Worm (Caenorhabditis elegans): ENCODE data around the gene fbxa-174.

fbxa-174 gene

DNA sequence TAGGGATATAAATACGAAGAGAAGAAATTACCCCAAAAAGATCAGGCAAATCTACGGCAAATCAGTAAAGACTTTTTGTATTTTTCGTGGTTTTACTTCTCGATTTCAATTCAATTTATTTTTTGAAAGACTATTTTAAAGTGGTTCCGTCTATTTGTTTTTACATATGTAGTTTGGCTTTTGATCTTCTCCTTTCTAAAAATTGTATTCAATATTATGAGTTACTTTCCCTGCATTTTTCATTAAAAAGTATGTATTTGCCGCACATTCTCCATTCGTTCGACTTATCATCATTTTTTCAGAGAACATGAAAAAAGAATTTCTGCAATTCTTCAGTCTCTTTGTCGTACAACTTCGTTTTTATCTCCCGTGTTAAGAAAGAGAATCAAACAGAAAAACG lies 8.6 kb upstream of the fbxa-174 start, which contains the start of gene C38D9.2:
TSS of gene C38D9.2 (plus strand) at position 301 of the 400 bp plus-strand sequence.
- no peak for TF ChIP-seq ztf-11 (tag; optimal IDR thresholded peaks at IDR 0.05)
- TF ChIP-seq jun-1 (tag; optimal IDR thresholded peaks at IDR 0.05), result no peak
- no peak for TF ChIP-seq nhr-77 (tag; optimal IDR thresholded peaks at IDR 0.05)
- no peak for TF ChIP-seq tbx-2 (tag; optimal IDR thresholded peaks at IDR 0.05)
- no peak for TF ChIP-seq ceh-82 (tag; optimal IDR thresholded peaks at IDR 0.05)
- no peak for TF ChIP-seq skn-1 (tag; optimal IDR thresholded peaks at IDR 0.05)
- TF ChIP-seq aly-2 (tag; optimal IDR thresholded peaks at IDR 0.05), result no peak
- TF ChIP-seq mdl-1 (tag; optimal IDR thresholded peaks at IDR 0.05), result no peak
- no peak for TF ChIP-seq sea-2 (GFP tag; optimal IDR thresholded peaks at IDR 0.05)
- TF ChIP-seq lsy-12 (tag; optimal IDR thresholded peaks at IDR 0.05), result no peak
- no peak for TF ChIP-seq lin-39 (tag; optimal IDR thresholded peaks at IDR 0.05)

DNA sequence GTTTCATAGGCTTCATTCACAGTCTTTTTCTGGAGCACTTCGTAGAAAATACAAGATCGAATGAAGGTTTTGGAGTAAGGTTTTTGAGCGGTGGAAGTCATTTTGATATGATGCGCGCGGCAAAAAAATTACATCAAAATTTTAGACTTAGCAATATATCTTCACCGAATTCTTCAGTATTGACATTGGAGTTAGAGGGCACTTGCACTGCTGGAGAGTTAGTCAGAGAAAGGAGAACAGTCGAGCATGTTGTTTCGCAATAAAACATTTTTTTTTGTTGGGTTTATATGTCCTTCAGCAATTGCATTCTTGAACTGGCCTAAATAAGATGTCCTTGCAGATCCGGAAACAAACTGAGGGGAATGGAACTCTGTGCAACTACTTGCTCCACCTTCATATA lies 7.6 kb upstream of the fbxa-174 start, which contains the start of gene fbxa-171:
TSS of gene fbxa-171 (minus strand) at position 101 of the 400 bp plus-strand sequence.
- TF ChIP-seq nhr-77 (tag; optimal IDR thresholded peaks at IDR 0.05), result no peak
- TF ChIP-seq mdl-1 (tag; optimal IDR thresholded peaks at IDR 0.05), result no peak
- no peak for TF ChIP-seq mml-1 (tag; optimal IDR thresholded peaks at IDR 0.05)
- TF ChIP-seq egl-5 (tag; optimal IDR thresholded peaks at IDR 0.05), result no peak

DNA sequence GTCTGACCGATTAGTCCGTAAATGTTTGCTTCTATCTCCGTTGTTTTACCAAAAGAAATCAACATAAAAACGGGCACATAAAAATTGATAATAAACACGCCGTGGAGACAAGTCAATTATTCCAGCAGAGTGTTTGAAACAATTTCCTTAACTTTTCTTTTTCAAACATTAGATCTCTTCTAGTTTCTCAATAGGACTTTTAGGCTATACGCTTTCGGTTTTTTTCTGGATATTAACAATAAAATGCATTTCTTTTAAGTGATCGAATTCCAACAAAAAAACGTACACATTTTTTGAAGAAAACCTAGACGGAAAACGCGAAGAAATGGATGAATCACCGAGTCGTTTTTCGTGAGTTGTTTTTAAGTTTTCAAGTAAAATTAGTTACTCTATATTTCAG lies 669 bp upstream of the fbxa-174 start, which contains the start of gene fbxa-172:
TSS of gene fbxa-172 (plus strand) at position 301 of the 400 bp plus-strand sequence.
- TF ChIP-seq nhr-23 (tag; optimal IDR thresholded peaks at IDR 0.05), result no peak
- TF ChIP-seq nhr-25 (tag; optimal IDR thresholded peaks at IDR 0.05), result no peak
- no peak for TF ChIP-seq nhr-76 (tag; optimal IDR thresholded peaks at IDR 0.05)
- TF ChIP-seq egl-5 (tag; optimal IDR thresholded peaks at IDR 0.05), result no peak
- no peak for TF ChIP-seq elt-2 (tag; optimal IDR thresholded peaks at IDR 0.05)
- TF ChIP-seq lsy-12 (tag; optimal IDR thresholded peaks at IDR 0.05), result no peak
- TF ChIP-seq R02D3.7 (tag; optimal IDR thresholded peaks at IDR 0.05), result no peak
- TF ChIP-seq aly-2 (tag; optimal IDR thresholded peaks at IDR 0.05), result no peak
- no peak for TF ChIP-seq snpc-4 (tag; optimal IDR thresholded peaks at IDR 0.05)
- no peak for TF ChIP-seq elt-1 (tag; optimal IDR thresholded peaks at IDR 0.05)
- no peak for TF ChIP-seq skn-1 (tag; optimal IDR thresholded peaks at IDR 0.05)
- no peak for TF ChIP-seq unc-39 (tag; optimal IDR thresholded peaks at IDR 0.05)
- TF ChIP-seq nhr-43 (tag; optimal IDR thresholded peaks at IDR 0.05; ENCODE audit: poor library complexity, severe bottlenecking), result no peak
- no peak for TF ChIP-seq nhr-237 (tag; optimal IDR thresholded peaks at IDR 0.05)
- no peak for TF ChIP-seq ceh-28 (tag; optimal IDR thresholded peaks at IDR 0.05)

DNA sequence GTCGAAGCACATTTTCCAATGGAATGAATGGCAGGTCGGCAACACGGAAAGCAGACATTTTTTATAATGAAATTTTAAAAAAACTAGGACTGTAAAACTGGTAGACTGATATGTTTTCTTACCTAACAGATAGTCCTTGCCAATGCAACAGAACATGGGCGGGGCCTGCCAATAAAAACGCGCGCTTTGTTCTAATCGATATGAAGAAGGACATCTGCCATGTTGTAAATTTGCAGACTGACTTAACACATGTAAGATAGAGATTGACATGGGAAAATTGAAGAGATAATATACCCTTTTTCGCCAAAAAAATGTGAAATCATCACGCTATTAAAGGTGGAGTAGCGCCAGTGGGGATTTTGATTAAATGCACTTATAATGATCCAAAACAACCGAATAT lies 5.5 kb downstream of the fbxa-174 start, which contains the start of gene C38D9.8:
TSS of gene C38D9.8 (minus strand) at position 101 of the 400 bp plus-strand sequence.
- TF ChIP-seq fkh-10 (GFP tag; optimal IDR thresholded peaks at IDR 0.05) (no peak), zag-1 (tag; optimal IDR thresholded peaks at IDR 0.05) (no peak), nhr-43 (tag; optimal IDR thresholded peaks at IDR 0.05; ENCODE audit: poor library complexity, severe bottlenecking) (no peak), elt-3 (tag; optimal IDR thresholded peaks at IDR 0.05) (no peak)

DNA sequence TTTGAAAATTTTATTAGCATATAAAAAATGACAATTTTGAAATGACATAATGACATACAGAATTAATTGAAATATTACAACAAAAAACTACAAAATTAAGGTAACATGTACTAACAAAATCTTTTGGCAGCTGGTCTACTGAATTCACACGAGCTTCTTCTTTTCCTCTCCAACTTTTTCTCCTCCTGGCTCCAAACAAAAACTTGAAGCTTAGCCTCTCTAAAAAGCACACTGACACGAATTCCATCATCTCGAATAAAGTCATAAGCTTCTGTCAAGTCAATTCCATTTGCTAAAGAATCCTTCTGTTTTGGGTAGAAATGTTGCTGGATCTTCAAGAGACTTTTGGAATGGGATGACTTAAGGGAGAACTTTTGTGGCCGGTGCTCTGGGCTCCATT lies 6.9 kb downstream of the fbxa-174 start:
- TF ChIP-seq nfya-1 (tag; optimal IDR thresholded peaks at IDR 0.05; ENCODE audit: insufficient read depth) (no peak), nhr-67 (tag; optimal IDR thresholded peaks at IDR 0.05) (no peak), pha-4 (tag; optimal IDR thresholded peaks at IDR 0.05) (no peak), lsy-12 (tag; optimal IDR thresholded peaks at IDR 0.05) (no peak), nhr-11 (tag; optimal IDR thresholded peaks at IDR 0.05) (no peak), fkh-2 (tag; optimal IDR thresholded peaks at IDR 0.05) (no peak), unc-62 (GFP tag; optimal IDR thresholded peaks at IDR 0.05) (no peak), R02D3.7 (tag; optimal IDR thresholded peaks at IDR 0.05) (no peak), fos-1 (tag; optimal IDR thresholded peaks at IDR 0.05) (no peak), zag-1 (tag; optimal IDR thresholded peaks at IDR 0.05) (no peak), elt-3 (tag; optimal IDR thresholded peaks at IDR 0.05) (no peak), elt-1 (tag; optimal IDR thresholded peaks at IDR 0.05) (no peak), ama-1 (optimal IDR thresholded peaks at IDR 0.05) (no peak), eor-1 (tag; optimal IDR thresholded peaks at IDR 0.05) (no peak), egl-27 (tag; optimal IDR thresholded peaks at IDR 0.05) (no peak), hmg-11 (tag; optimal IDR thresholded peaks at IDR 0.05) (no peak), snpc-4 (tag; optimal IDR thresholded peaks at IDR 0.05) (no peak), sea-2 (GFP tag; optimal IDR thresholded peaks at IDR 0.05) (no peak), tbx-2 (tag; optimal IDR thresholded peaks at IDR 0.05) (no peak)
